Worm (Caenorhabditis elegans) whole organism, early embryonic: ENCODE measurements around the gene C29F5.1.

Experiments used
- F13C5.2 ChIP-seq: sonication (generic microtip); optimal IDR thresholded peaks from 2 replicates; lab custom pipeline; 2017; ENCODE audit warnings: mild to moderate bottlenecking, missing genetic modification characterization, inconsistent platforms, missing compliant biosample characterization
- aly-1 ChIP-seq: sonication (generic microtip); optimal IDR thresholded peaks from 2 replicates; lab custom pipeline; 2016; ENCODE audit warnings: missing genetic modification characterization, missing compliant biosample characterization
- ama-1 ChIP-seq: fragments of 150-350 bp; optimal IDR thresholded peaks from 2 replicates; lab custom pipeline; 2014
- ceh-13 ChIP-seq: fragments of 200-800 bp; sonication (Bioruptor generic); optimal IDR thresholded peaks from 2 replicates; lab custom pipeline; 2018; ENCODE audit warnings: mild to moderate bottlenecking, missing genetic modification characterization, missing compliant biosample characterization
- ceh-36 ChIP-seq: sonication (generic microtip); optimal IDR thresholded peaks from 2 replicates; lab custom pipeline; 2016; ENCODE audit warnings: missing genetic modification characterization, inconsistent platforms, missing compliant biosample characterization
- flt-1 ChIP-seq: fragments of 200-800 bp; sonication (Bioruptor generic); IDR thresholded peaks from 2 replicates; pipeline ENCODE4 v1.3.6; 2022; ENCODE audit warnings: missing genetic modification characterization, missing compliant biosample characterization
- hmbx-1 ChIP-seq: sonication (generic microtip); optimal IDR thresholded peaks from 2 replicates; lab custom pipeline; 2016; ENCODE audit warnings: mild to moderate bottlenecking, missing genetic modification characterization, missing compliant biosample characterization
- hmg-4 ChIP-seq: fragments of 200-800 bp; sonication (Bioruptor generic); optimal IDR thresholded peaks from 2 replicates; lab custom pipeline; 2018; ENCODE audit warnings: mild to moderate bottlenecking, missing genetic modification characterization, missing compliant biosample characterization
- hnd-1 ChIP-seq: sonication (generic microtip); optimal IDR thresholded peaks from 2 replicates; lab custom pipeline; 2016; ENCODE audit warnings: missing genetic modification characterization, missing compliant biosample characterization
- pes-1 ChIP-seq: fragments of 200-800 bp; sonication (Bioruptor generic); IDR thresholded peaks from 2 replicates; pipeline ENCODE4 v1.3.6; 2022; ENCODE audit warnings: missing genetic modification reagents, missing genetic modification characterization, missing compliant biosample characterization
- scrt-1 ChIP-seq: fragments of 200-800 bp; sonication (Bioruptor generic); IDR thresholded peaks from 2 replicates; pipeline ENCODE4 v1.3.6; 2022; ENCODE audit warnings: missing genetic modification characterization, missing compliant biosample characterization
- sea-1 ChIP-seq: fragments of 200-800 bp; sonication (Bioruptor generic); conservative IDR thresholded peaks from 2 replicates; pipeline ENCODE4 v1.3.6; 2022; ENCODE audit warnings: missing genetic modification characterization, missing compliant biosample characterization
- tbx-37 ChIP-seq: fragments of 200-800 bp; sonication (Bioruptor generic); conservative IDR thresholded peaks from 2 replicates; pipeline ENCODE4 v1.3.6; 2022; ENCODE audit warnings: missing genetic modification reagents, missing genetic modification characterization, missing compliant biosample characterization
- tra-4 ChIP-seq: sonication (generic microtip); optimal IDR thresholded peaks from 2 replicates; lab custom pipeline; 2017; ENCODE audit warnings: missing genetic modification characterization, missing compliant biosample characterization

DNA sequence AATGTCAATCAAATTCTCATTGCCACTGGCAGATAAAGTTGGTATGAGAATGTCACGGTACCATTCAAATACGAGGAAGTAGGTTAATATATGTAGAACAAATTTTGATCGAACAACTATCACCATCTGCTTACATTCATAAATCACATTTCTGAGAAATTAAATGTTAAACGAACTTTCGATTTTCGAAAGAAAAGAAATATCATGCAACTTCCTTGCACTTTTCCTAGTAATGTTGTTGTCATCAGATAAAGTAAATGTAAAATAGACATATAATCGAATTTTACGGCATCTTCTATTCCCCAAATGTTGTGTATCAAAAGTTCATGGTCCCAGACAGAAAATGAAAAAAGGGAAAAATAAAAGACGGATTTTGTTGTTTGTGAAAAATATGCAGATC lies 8.1 kb downstream of the C29F5.1 start:
- no peak for TF ChIP-seq ama-1 (lab: Kevin White, UChicago)
- TF ChIP-seq ceh-13 (GFP tag; lab: Kevin White, UChicago), result no peak
- no peak for TF ChIP-seq hnd-1
- no peak for TF ChIP-seq F13C5.2 (tag; lab: Kevin White, UChicago)
- TF ChIP-seq tbx-37, result no peak
- no peak for TF ChIP-seq flt-1 (GFP tag; lab: Robert Waterston, UW)
- no peak for TF ChIP-seq hmg-4 (GFP tag; lab: Kevin White, UChicago)
- no peak for TF ChIP-seq tra-4 (tag; lab: Kevin White, UChicago)
- no peak for TF ChIP-seq aly-1 (tag; lab: Kevin White, UChicago)
- TF ChIP-seq hmbx-1 (tag; lab: Kevin White, UChicago), result no peak
- no peak for TF ChIP-seq sea-1 (GFP tag; lab: Robert Waterston, UW)
- TF ChIP-seq ceh-36 (tag; lab: Kevin White, UChicago), result no peak
- TF ChIP-seq pes-1, result no peak
- no peak for TF ChIP-seq scrt-1
